Worm (Caenorhabditis elegans): ENCODE measurements around the gene slc-25A29.
A peak's percentile ranks its signal among the peaks of the same experiment; 100 is the strongest.

Gene slc-25A29

ce11 chrV:14685435-14686058, 27.6 kb upstream of the slc-25A29 start, which contains the start of gene C47E8.4 (continued):
- TF ChIP-seq unc-30 (tag; optimal IDR thresholded peaks at IDR 0.05) (peak; percentile 67), egl-13 (tag; optimal IDR thresholded peaks at IDR 0.05) (peak; percentile 99), unc-62 (GFP tag; optimal IDR thresholded peaks at IDR 0.05) (peak; percentile 75), rnt-1 (tag; optimal IDR thresholded peaks at IDR 0.05) (peak; percentile 99), pqm-1 (tag; optimal IDR thresholded peaks at IDR 0.05) (peak; percentile 70)

- TF ChIP-seq lin-14 (GFP tag; optimal IDR thresholded peaks at IDR 0.05) (no peak), snu-23 (GFP tag; optimal IDR thresholded peaks at IDR 0.05) (peak; percentile 3), nhr-20 (tag; optimal IDR thresholded peaks at IDR 0.05) (peak; percentile 8), nhr-12 (tag; optimal IDR thresholded peaks at IDR 0.05) (no peak), efl-1 (optimal IDR thresholded peaks at IDR 0.05) (no peak), efl-1 (GFP tag; optimal IDR thresholded peaks at IDR 0.05 in 1 of 2) (peak in 1 of 2 experiments; percentile 50), ceh-63 (GFP tag; optimal IDR thresholded peaks at IDR 0.05) (no peak), snpc-4 (tag; optimal IDR thresholded peaks at IDR 0.05) (no peak), nhr-77 (tag; optimal IDR thresholded peaks at IDR 0.05) (no peak), unc-30 (tag; optimal IDR thresholded peaks at IDR 0.05) (no peak)
Measured at ce11 chrV:14684359-14685312, 26.7 kb upstream of the slc-25A29 start, which contains the start of gene hsp-90. Gene hsp-90, plus strand, starts transcription at chrV:14684918.

- no peak for TF ChIP-seq efl-1 (optimal IDR thresholded peaks at IDR 0.05)
- peak in 1 of 2 experiments; percentile 90 for TF ChIP-seq efl-1 (GFP tag; optimal IDR thresholded peaks at IDR 0.05 in 1 of 2)
- no peak for TF ChIP-seq aly-2 (tag; optimal IDR thresholded peaks at IDR 0.05)
Measured at ce11 chrV:14683926-14684325, 26.0 kb upstream of the slc-25A29 start.

ce11 chrV:14683291-14683690, 25.3 kb upstream of the slc-25A29 start:
- no peak for TF ChIP-seq sup-37 (GFP tag; optimal IDR thresholded peaks at IDR 0.05)
- TF ChIP-seq efl-1 (optimal IDR thresholded peaks at IDR 0.05): no peak
- peak in 1 of 2 experiments; percentile 81 for TF ChIP-seq efl-1 (GFP tag; optimal IDR thresholded peaks at IDR 0.05 in 1 of 2)
- TF ChIP-seq nhr-71 (tag; optimal IDR thresholded peaks at IDR 0.05): no peak
- TF ChIP-seq F16B12.6 (tag; optimal IDR thresholded peaks at IDR 0.05): no peak
- no peak for TF ChIP-seq zag-1 (tag; optimal IDR thresholded peaks at IDR 0.05)
- no peak for TF ChIP-seq lin-39 (tag; optimal IDR thresholded peaks at IDR 0.05)
- no peak for TF ChIP-seq nhr-12 (tag; optimal IDR thresholded peaks at IDR 0.05)
- peak; percentile 22 for TF ChIP-seq ama-1 (optimal IDR thresholded peaks at IDR 0.05)

- TF ChIP-seq blmp-1 (tag; optimal IDR thresholded peaks at IDR 0.05) (peak; percentile 58), lin-15B (tag; optimal IDR thresholded peaks at IDR 0.05) (no peak), ztf-4 (tag; optimal IDR thresholded peaks at IDR 0.05) (no peak), aly-2 (tag; optimal IDR thresholded peaks at IDR 0.05) (no peak), ets-5 (GFP tag; IDR thresholded peaks at IDR 0.05) (no peak), nhr-85 (tag) (peak; percentile 71), xbp-1 (tag; optimal IDR thresholded peaks at IDR 0.05) (no peak)
Measured at ce11 chrV:14682870-14683269, 24.9 kb upstream of the slc-25A29 start.

ce11 chrV:14680014-14680413, 22.0 kb upstream of the slc-25A29 start, which contains the start of gene C47E8.3:
Gene C47E8.3, plus strand, starts transcription at chrV:14680314.
- TF ChIP-seq fkh-10 (GFP tag; optimal IDR thresholded peaks at IDR 0.05) (no peak), nhr-11 (tag; optimal IDR thresholded peaks at IDR 0.05) (no peak), nhr-12 (tag; optimal IDR thresholded peaks at IDR 0.05) (no peak), ceh-8 (GFP tag; optimal IDR thresholded peaks at IDR 0.05) (no peak), dsc-1 (tag; optimal IDR thresholded peaks at IDR 0.05) (no peak), isw-1 (GFP tag; IDR thresholded peaks at IDR 0.05) (no peak), elt-2 (tag; optimal IDR thresholded peaks at IDR 0.05) (no peak), xbp-1 (tag; optimal IDR thresholded peaks at IDR 0.05) (no peak), C34B4.2 (tag; optimal IDR thresholded peaks at IDR 0.05) (no peak)

Data from whole organism, L1 larva.